Fruit fly (Drosophila melanogaster) S2 (cell line): ENCODE measurements around the gene armi.

Experiments used
- CG8478 ChIP-seq: fragments of >200 bp; optimal IDR thresholded peaks from 2 replicates; lab custom pipeline; 2018
- CTCF ChIP-seq, 2 experiments: fragments of >200 bp; optimal IDR thresholded peaks; 2 replicates each; lab custom pipeline; 2018

- TF ChIP-seq CG8478 = no peak
- no peak for TF ChIP-seq CTCF (optimal IDR thresholded peaks at IDR 0.05; lab: Kevin White, UChicago)
Observed at dm6 chr3L:3514020-3514419, 52.9 kb downstream of the armi start.
